Fruit fly (Drosophila melanogaster) ovary, adult (tissue): ENCODE data around the gene CG32454.

Source experiments
- CG17801 ChIP-seq: fragments of 200-800 bp; optimal IDR thresholded peaks from 2 replicates; lab custom pipeline; 2019; ENCODE audit warnings: missing biosample characterization, mild to moderate bottlenecking, missing genetic modification characterization, moderate library complexity; ENCODE audit not compliant: partially characterized antibody

The CG32454 gene

dm6 chr3L:22727739-22728335 is 1.7 kb upstream of the CG32454 start, which contains the start of the genes CG14450 and CG11367:
Gene CG14450 (minus strand): TSS chr3L:22727789.
Gene CG11367 (plus strand): TSS chr3L:22728111.
- TF ChIP-seq CG17801 = peak; percentile 44

DNA sequence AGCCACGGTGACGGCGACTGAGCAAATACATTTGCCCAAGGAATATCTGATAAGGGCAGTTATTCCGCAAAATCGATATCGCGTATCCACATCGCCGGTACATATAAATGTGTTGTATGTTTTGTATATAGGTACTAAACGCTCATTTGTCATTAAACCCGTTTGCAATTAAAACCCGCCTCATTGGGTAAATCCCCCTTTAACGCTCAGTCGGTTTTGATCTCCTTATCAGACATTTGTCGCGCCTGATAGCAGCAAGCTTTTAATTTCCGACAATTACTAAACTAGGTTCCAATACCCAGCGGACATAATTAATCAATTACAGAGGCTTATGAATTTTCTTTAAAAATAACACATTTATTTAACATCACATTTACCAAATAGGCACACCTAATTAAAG is 1.8 kb downstream of the CG32454 start:
- TF ChIP-seq CG17801 = no peak

- no peak for TF ChIP-seq CG17801
Observed at dm6 chr3L:22733607-22734006, 4.0 kb downstream of the CG32454 start.

DNA sequence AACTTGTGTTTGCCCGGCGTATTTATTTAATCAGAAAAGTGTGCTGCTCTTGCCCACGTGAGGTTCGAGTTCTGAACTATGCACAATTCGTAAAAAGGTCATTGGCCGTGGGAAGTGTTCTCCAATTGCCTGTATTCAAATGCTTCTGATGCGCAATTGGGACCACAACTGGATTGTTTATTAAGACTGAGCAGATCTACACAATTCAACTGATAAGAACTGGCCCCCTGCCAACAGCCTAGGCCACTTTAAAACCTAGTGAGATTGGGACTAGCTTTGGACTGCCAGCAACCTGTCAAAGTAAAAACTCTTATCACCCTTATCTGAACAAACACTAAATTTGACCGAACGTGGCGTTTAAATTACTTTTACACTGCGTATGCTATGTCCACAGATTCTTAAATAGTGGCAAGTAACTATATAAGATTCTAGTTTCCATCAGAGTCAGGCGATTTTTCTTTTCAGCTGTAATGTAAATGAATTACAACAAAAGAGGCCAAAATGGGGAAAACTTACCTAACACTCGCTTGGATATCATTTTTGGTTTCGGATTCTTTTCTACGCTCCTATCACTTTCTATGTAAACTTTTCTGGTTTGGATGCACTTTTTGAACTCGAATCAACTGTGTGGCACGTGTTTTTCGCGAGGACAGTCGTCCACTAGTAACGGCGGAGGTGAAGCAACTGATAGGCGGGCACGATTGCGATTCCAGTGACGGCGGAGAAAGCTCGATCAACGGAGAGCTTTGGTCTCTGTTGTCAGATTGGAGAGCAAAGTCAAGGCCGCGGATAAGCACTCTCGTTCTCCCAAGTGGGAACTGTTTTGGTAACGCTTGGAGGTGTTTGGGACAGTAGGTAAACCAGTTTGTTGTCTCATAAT is 8.4 kb downstream of the CG32454 start, which contains the start of gene CG11241:
Gene CG11241, minus strand, starts transcription at position 689 of the 880 bp plus-strand sequence.
- peak; percentile 37 for TF ChIP-seq CG17801

DNA sequence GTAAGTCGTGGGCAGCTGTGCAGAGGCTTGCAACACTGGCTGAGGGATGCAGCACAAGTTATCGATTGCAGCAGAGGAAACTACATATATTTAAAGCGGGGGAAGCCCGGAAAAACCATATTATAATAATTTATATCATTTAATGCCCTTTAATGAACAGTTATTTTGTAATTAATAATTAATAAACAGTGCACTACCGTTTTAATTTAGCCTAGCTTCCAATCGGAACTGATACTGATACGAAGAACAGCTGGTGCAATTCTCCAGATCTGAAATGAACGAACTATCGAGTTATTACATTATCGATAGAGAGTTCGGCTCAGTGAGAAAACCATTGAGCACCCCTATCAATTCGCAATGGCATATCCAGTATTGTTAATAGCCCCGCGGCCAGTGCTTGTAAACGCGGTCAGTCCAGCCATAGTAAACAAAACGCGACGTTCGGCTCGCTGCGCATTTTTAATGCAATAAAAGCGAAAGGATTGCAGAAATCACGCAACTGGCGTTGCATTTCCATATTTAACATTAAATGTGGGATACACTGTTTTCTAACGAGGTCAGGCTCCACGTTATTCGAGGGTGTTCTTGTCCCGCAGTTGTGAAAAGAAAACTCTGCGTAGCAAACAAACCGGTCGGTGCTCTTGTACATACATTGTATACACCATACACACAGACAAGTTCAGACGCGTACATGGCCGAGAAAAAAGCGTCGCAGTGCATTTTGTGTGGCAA is 12.0 kb downstream of the CG32454 start, which contains the start of gene CG7369:
Gene CG7369, plus strand, starts transcription at position 405 of the 732 bp plus-strand sequence.
- TF ChIP-seq CG17801 = peak; percentile 81

dm6 chr3L:22742121-22742531 is 12.6 kb downstream of the CG32454 start:
- TF ChIP-seq CG17801 = no peak

- no peak for TF ChIP-seq CG17801
Observed at dm6 chr3L:22742945-22743582, 13.5 kb downstream of the CG32454 start.

- no peak for TF ChIP-seq CG17801
Observed at dm6 chr3L:22749147-22749550, 19.6 kb downstream of the CG32454 start, which contains the start of gene SPoCk. Gene SPoCk (plus strand): TSS chr3L:22749444.

DNA sequence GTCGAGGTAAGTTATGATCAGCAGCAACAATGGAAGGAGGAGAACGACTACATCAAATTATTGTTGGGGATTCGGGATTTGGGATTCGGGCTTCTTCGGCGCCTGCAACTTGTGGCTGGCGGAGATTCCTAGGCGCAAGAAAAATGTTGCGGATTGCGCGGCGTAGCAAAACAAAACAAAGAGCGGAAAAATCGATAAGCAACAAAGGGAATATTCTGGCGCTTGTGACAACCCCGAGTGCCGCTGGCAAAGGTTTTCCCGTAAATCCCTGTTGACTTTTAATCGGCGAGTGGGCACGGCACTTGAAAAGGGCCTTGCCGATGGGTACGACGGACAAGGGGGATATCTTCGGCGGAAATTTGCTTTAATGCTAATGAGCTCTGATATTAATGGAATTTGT is 20.4 kb downstream of the CG32454 start:
- TF ChIP-seq CG17801 = no peak

- peak; percentile 12 for TF ChIP-seq CG17801
Observed at dm6 chr3L:22773383-22773873, 43.9 kb downstream of the CG32454 start.

dm6 chr3L:22774479-22774878 is 44.9 kb downstream of the CG32454 start:
- no peak for TF ChIP-seq CG17801
